Fruit fly (Drosophila melanogaster): ENCODE measurements around the gene CG33703.

Gene CG33703

dm6 chr3L:9525444-9525843 is 13.0 kb upstream of the CG33703 start, which contains the start of gene CG33700:
CG33700 (minus strand) TSS chr3L:9525544.
- TF ChIP-seq pan (optimal IDR thresholded peaks at IDR 0.05) (no peak), CG8478 (optimal IDR thresholded peaks at IDR 0.05) (no peak), usp (GFP tag; optimal IDR thresholded peaks at IDR 0.05) (no peak), EcR (GFP tag; optimal IDR thresholded peaks at IDR 0.05) (no peak), psq (optimal IDR thresholded peaks at IDR 0.05) (no peak), Dll (optimal IDR thresholded peaks at IDR 0.05) (no peak)

- no peak for TF ChIP-seq psq (optimal IDR thresholded peaks at IDR 0.05)
- no peak for TF ChIP-seq pan (optimal IDR thresholded peaks at IDR 0.05)
- no peak for TF ChIP-seq usp (GFP tag; optimal IDR thresholded peaks at IDR 0.05)
- TF ChIP-seq Dll (optimal IDR thresholded peaks at IDR 0.05): no peak
- no peak for TF ChIP-seq CG8478 (optimal IDR thresholded peaks at IDR 0.05)
- TF ChIP-seq EcR (GFP tag; optimal IDR thresholded peaks at IDR 0.05): no peak
These were observed 849 bp upstream of the CG33703 start, which contains the start of gene CG33702 for dm6 chr3L:9513309-9513708. CG33702 (minus strand) TSS chr3L:9513409.

dm6 chr3L:9511287-9512256 is 888 bp downstream of the CG33703 start, which contains the start of gene RpS9:
RpS9 (minus strand) TSS chr3L:9511531.
- TF ChIP-seq usp (GFP tag; optimal IDR thresholded peaks at IDR 0.05) (no peak), psq (optimal IDR thresholded peaks at IDR 0.05) (no peak), Dll (optimal IDR thresholded peaks at IDR 0.05) (no peak)

dm6 chr3L:9509037-9509830 is 3.2 kb downstream of the CG33703 start, which contains the start of gene CG3408:
CG3408 (minus strand) TSS chr3L:9509583.
- TF ChIP-seq CG8478 (optimal IDR thresholded peaks at IDR 0.05) (peak; percentile 37), EcR (GFP tag; optimal IDR thresholded peaks at IDR 0.05) (no peak)

dm6 chr3L:9508653-9509036 is 3.8 kb downstream of the CG33703 start:
- TF ChIP-seq CG8478 (optimal IDR thresholded peaks at IDR 0.05): no peak
- peak; percentile 75 for TF ChIP-seq pan (optimal IDR thresholded peaks at IDR 0.05)

- TF ChIP-seq CG8478 (optimal IDR thresholded peaks at IDR 0.05) (no peak), usp (GFP tag; optimal IDR thresholded peaks at IDR 0.05) (no peak), psq (optimal IDR thresholded peaks at IDR 0.05) (no peak), EcR (GFP tag; optimal IDR thresholded peaks at IDR 0.05) (no peak), Dll (optimal IDR thresholded peaks at IDR 0.05) (no peak), pan (optimal IDR thresholded peaks at IDR 0.05) (no peak)
These were observed 6.0 kb downstream of the CG33703 start for dm6 chr3L:9506421-9506820.

dm6 chr3L:9505713-9506062 is 6.8 kb downstream of the CG33703 start:
- TF ChIP-seq Dll (optimal IDR thresholded peaks at IDR 0.05) (no peak), EcR (GFP tag; optimal IDR thresholded peaks at IDR 0.05) (peak; percentile 49 to 61)

dm6 chr3L:9505007-9505712 is 7.3 kb downstream of the CG33703 start, which contains the start of gene path:
path (minus strand) TSS chr3L:9505328.
- TF ChIP-seq pan (optimal IDR thresholded peaks at IDR 0.05) (no peak), usp (GFP tag; optimal IDR thresholded peaks at IDR 0.05) (no peak), Dll (optimal IDR thresholded peaks at IDR 0.05) (no peak), psq (optimal IDR thresholded peaks at IDR 0.05) (no peak), EcR (GFP tag; optimal IDR thresholded peaks at IDR 0.05) (no peak), CG8478 (optimal IDR thresholded peaks at IDR 0.05) (no peak)

dm6 chr3L:9504530-9504929 is 7.9 kb downstream of the CG33703 start:
- TF ChIP-seq Dll (optimal IDR thresholded peaks at IDR 0.05): no peak
- TF ChIP-seq EcR (GFP tag; optimal IDR thresholded peaks at IDR 0.05): no peak
- no peak for TF ChIP-seq CG8478 (optimal IDR thresholded peaks at IDR 0.05)
- no peak for TF ChIP-seq psq (optimal IDR thresholded peaks at IDR 0.05)
- TF ChIP-seq usp (GFP tag; optimal IDR thresholded peaks at IDR 0.05): no peak
- no peak for TF ChIP-seq pan (optimal IDR thresholded peaks at IDR 0.05)

dm6 chr3L:9503552-9504317 is 8.7 kb downstream of the CG33703 start:
- no peak for TF ChIP-seq psq (optimal IDR thresholded peaks at IDR 0.05)
- TF ChIP-seq usp (GFP tag; optimal IDR thresholded peaks at IDR 0.05): no peak
- no peak for TF ChIP-seq Dll (optimal IDR thresholded peaks at IDR 0.05)
- no peak for TF ChIP-seq EcR (GFP tag; optimal IDR thresholded peaks at IDR 0.05)
- TF ChIP-seq CG8478 (optimal IDR thresholded peaks at IDR 0.05): no peak
- no peak for TF ChIP-seq pan (optimal IDR thresholded peaks at IDR 0.05)

- TF ChIP-seq psq (optimal IDR thresholded peaks at IDR 0.05) (no peak), usp (GFP tag; optimal IDR thresholded peaks at IDR 0.05) (no peak), Dll (optimal IDR thresholded peaks at IDR 0.05) (no peak), EcR (GFP tag; optimal IDR thresholded peaks at IDR 0.05) (no peak), pan (optimal IDR thresholded peaks at IDR 0.05) (no peak), CG8478 (optimal IDR thresholded peaks at IDR 0.05) (no peak)
These were observed 9.6 kb downstream of the CG33703 start for dm6 chr3L:9502856-9503255.

All from whole organism.